Fruit fly (Drosophila melanogaster) whole organism, adult: ENCODE measurements around the gene eIF4E1.

Experiments used
- CG11617 ChIP-seq: fragments of 200-800 bp; sonication (Bioruptor generic); optimal IDR thresholded peaks from 2 replicates; lab custom pipeline; 2017; ENCODE audit warnings: mild to moderate bottlenecking, missing biosample characterization, missing genetic modification reagents, missing genetic modification characterization
- CG12768 ChIP-seq: fragments of 200-800 bp; sonication (Bioruptor generic); optimal IDR thresholded peaks from 2 replicates; lab custom pipeline; 2017; ENCODE audit warnings: missing biosample characterization, missing genetic modification characterization, mild to moderate bottlenecking, moderate library complexity, missing genetic modification reagents
- CG14711 ChIP-seq: fragments of 200-800 bp; sonication (Bioruptor generic); optimal IDR thresholded peaks from 2 replicates; lab custom pipeline; 2018; ENCODE audit warnings: missing biosample characterization, mild to moderate bottlenecking, missing genetic modification characterization, moderate library complexity
- CG1620 ChIP-seq: fragments of 200-800 bp; sonication (Bioruptor generic); optimal IDR thresholded peaks from 2 replicates; lab custom pipeline; 2016; ENCODE audit warnings: missing biosample characterization, missing genetic modification characterization
- CG33017 ChIP-seq: fragments of 200-800 bp; sonication (Bioruptor generic); optimal IDR thresholded peaks from 2 replicates; lab custom pipeline; 2018; ENCODE audit warnings: missing biosample characterization, mild to moderate bottlenecking, missing genetic modification characterization, moderate library complexity
- CG7101 ChIP-seq: fragments of 200-800 bp; sonication (Bioruptor generic); optimal IDR thresholded peaks from 2 replicates; lab custom pipeline; 2018; ENCODE audit warnings: missing biosample characterization, mild to moderate bottlenecking, missing genetic modification characterization, moderate library complexity
- Clk ChIP-seq: fragments of 200-800 bp; sonication (Bioruptor generic); optimal IDR thresholded peaks from 2 replicates; lab custom pipeline; 2017; ENCODE audit warnings: missing biosample characterization, missing genetic modification characterization
- Mnt ChIP-seq: fragments of 200-800 bp; sonication (Bioruptor generic); optimal IDR thresholded peaks from 2 replicates; lab custom pipeline; 2016; ENCODE audit warnings: missing biosample characterization, mild to moderate bottlenecking, missing genetic modification characterization
- bab1 ChIP-seq: fragments of 200-800 bp; sonication (Bioruptor generic); optimal IDR thresholded peaks from 3 replicates; lab custom pipeline; 2019; ENCODE audit warnings: missing biosample characterization, mild to moderate bottlenecking, missing genetic modification characterization, moderate library complexity
- cic ChIP-seq: fragments of 200-800 bp; sonication (Bioruptor generic); optimal IDR thresholded peaks from 2 replicates; lab custom pipeline; 2017; ENCODE audit warnings: missing biosample characterization, mild to moderate bottlenecking, missing genetic modification characterization, moderate library complexity
- kay ChIP-seq: fragments of 200-800 bp; sonication (Bioruptor generic); peaks from one replicate; lab custom pipeline; 2016; ENCODE audit warnings: missing biosample characterization, missing genetic modification characterization, borderline replicate concordance
- ovo ChIP-seq: fragments of 200-800 bp; sonication (Bioruptor generic); optimal IDR thresholded peaks from 2 replicates; lab custom pipeline; 2016; ENCODE audit warnings: missing biosample characterization, missing genetic modification characterization
- pad ChIP-seq: fragments of 200-800 bp; sonication (Bioruptor generic); optimal IDR thresholded peaks from 3 replicates; lab custom pipeline; 2017; ENCODE audit warnings: missing biosample characterization, missing genetic modification characterization, mild to moderate bottlenecking, moderate library complexity, missing genetic modification reagents
- tj ChIP-seq: fragments of 200-800 bp; sonication (Bioruptor generic); optimal IDR thresholded peaks from 3 replicates; lab custom pipeline; 2017; ENCODE audit warnings: missing biosample characterization, mild to moderate bottlenecking, missing genetic modification characterization, moderate library complexity

- TF ChIP-seq ovo (GFP tag; lab: Kevin White, UChicago) (peak; percentile 93), Clk (GFP tag; lab: Kevin White, UChicago) (peak; percentile 72), bab1 (GFP tag; lab: Kevin White, UChicago) (peak; percentile 57), kay (GFP tag; lab: Kevin White, UChicago) (peak; percentile 92), pad (GFP tag; lab: Kevin White, UChicago) (peak; percentile 74), tj (no peak), CG33017 (peak; percentile 76), Mnt (GFP tag; lab: Kevin White, UChicago) (peak; percentile 77), CG11617 (peak; percentile 72), CG7101 (tag; lab: Kevin White, UChicago) (peak; percentile 88), CG12768 (peak; percentile 94), cic (GFP tag; lab: Kevin White, UChicago) (peak; percentile 92), CG14711 (tag; lab: Kevin White, UChicago) (peak; percentile 68), CG1620 (GFP tag; lab: Kevin White, UChicago) (peak; percentile 69)
These were observed 5.1 kb downstream of the eIF4E1 start for dm6 chr3L:9397156-9397555.
